Fruit fly (Drosophila melanogaster) whole organism, embryonic: Measurements from ENCODE around the gene Toll-4.
A peak's percentile ranks its signal among the peaks of the same experiment; 100 is the strongest.

Experiments used
- Adf1 ChIP-seq: fragments of 200-800 bp; sonication (Bioruptor generic); IDR thresholded peaks from 2 replicates; pipeline ENCODE4 v1.3.6; 2022; ENCODE audit warnings: missing biosample characterization, missing genetic modification characterization
- Asciz ChIP-seq: fragments of 200-800 bp; sonication (Bioruptor generic); optimal IDR thresholded peaks from 2 replicates; lab custom pipeline; 2017; ENCODE audit warnings: missing biosample characterization, mild to moderate bottlenecking, missing genetic modification characterization, missing genetic modification reagents
- Awh ChIP-seq: fragments of 200-800 bp; sonication (Bioruptor generic); IDR thresholded peaks from 2 replicates; pipeline ENCODE4, ENCODE4 v1.3.6; 2022; ENCODE audit warnings: missing biosample characterization, missing genetic modification characterization
- B-H1 ChIP-seq: fragments of 200-800 bp; sonication (Bioruptor generic); IDR thresholded peaks from 3 replicates; pipeline ENCODE4 v1.3.6; 2022; ENCODE audit warnings: missing biosample characterization, missing genetic modification characterization
- CG12236 ChIP-seq: fragments of 200-800 bp; sonication (Bioruptor generic); optimal IDR thresholded peaks from 2 replicates; lab custom pipeline; 2016; ENCODE audit warnings: missing biosample characterization, missing genetic modification characterization
- CG15073 ChIP-seq: fragments of 200-800 bp; sonication (Bioruptor generic); optimal IDR thresholded peaks from 2 replicates; lab custom pipeline; 2016; ENCODE audit warnings: missing biosample characterization, missing genetic modification characterization
- CG2116 ChIP-seq: fragments of 200-800 bp; sonication (Bioruptor generic); optimal IDR thresholded peaks from 3 replicates; lab custom pipeline; 2018; ENCODE audit warnings: missing biosample characterization, mild to moderate bottlenecking, missing genetic modification characterization
- CG3995 ChIP-seq: fragments of 200-800 bp; sonication (Bioruptor generic); optimal IDR thresholded peaks from 3 replicates; lab custom pipeline; 2016; ENCODE audit warnings: missing biosample characterization, missing genetic modification characterization
- CG4424 ChIP-seq: fragments of 200-800 bp; sonication (Bioruptor generic); optimal IDR thresholded peaks from 3 replicates; lab custom pipeline; 2016; ENCODE audit warnings: missing biosample characterization, missing genetic modification characterization
- CG6254 ChIP-seq: fragments of 200-800 bp; sonication (Bioruptor generic); optimal IDR thresholded peaks from 3 replicates; lab custom pipeline; 2017; ENCODE audit warnings: mild to moderate bottlenecking, missing biosample characterization, missing genetic modification reagents, missing genetic modification characterization
- CG6689 ChIP-seq: fragments of 200-800 bp; sonication (Bioruptor generic); IDR thresholded peaks from 2 replicates; pipeline ENCODE4 v1.3.6; 2022; ENCODE audit warnings: missing biosample characterization, missing genetic modification characterization
- CG7987 ChIP-seq: fragments of 200-800 bp; sonication (Bioruptor generic); optimal IDR thresholded peaks from 2 replicates; lab custom pipeline; 2018; ENCODE audit warnings: missing biosample characterization, mild to moderate bottlenecking, missing genetic modification characterization, moderate library complexity
- CG8359 ChIP-seq: fragments of 200-800 bp; sonication (Bioruptor generic); optimal IDR thresholded peaks from 2 replicates; lab custom pipeline; 2017; ENCODE audit warnings: missing biosample characterization, mild to moderate bottlenecking, missing genetic modification characterization, borderline replicate concordance
- CG9797 ChIP-seq: fragments of 200-800 bp; sonication (Bioruptor generic); optimal IDR thresholded peaks from 3 replicates; lab custom pipeline; 2018; ENCODE audit warnings: missing biosample characterization, mild to moderate bottlenecking, missing genetic modification characterization
- Dll ChIP-seq: fragments of 200-800 bp; sonication (Bioruptor generic); IDR thresholded peaks from 4 replicates; pipeline ENCODE4 v1.3.6; 2022; ENCODE audit warnings: missing biosample characterization, missing genetic modification characterization; ENCODE audit not compliant: partially characterized antibody
- Fer2 ChIP-seq: fragments of 200-800 bp; sonication (Bioruptor generic); optimal IDR thresholded peaks from 2 replicates; lab custom pipeline; 2018; ENCODE audit warnings: missing biosample characterization, mild to moderate bottlenecking, missing genetic modification characterization, moderate library complexity
- GATAe ChIP-seq: fragments of 200-800 bp; sonication (Bioruptor generic); conservative IDR thresholded peaks from 2 replicates; pipeline ENCODE4 v1.3.6; 2022; ENCODE audit warnings: missing biosample characterization, missing genetic modification characterization
- H15 ChIP-seq: fragments of 200-800 bp; sonication (Bioruptor generic); IDR thresholded peaks from 3 replicates; pipeline ENCODE4 v1.3.6; 2022; ENCODE audit warnings: missing biosample characterization, missing genetic modification characterization
- Hand ChIP-seq: fragments of 200-800 bp; sonication (Bioruptor generic); optimal IDR thresholded peaks from 2 replicates; lab custom pipeline; 2017; ENCODE audit warnings: mild to moderate bottlenecking, missing biosample characterization, missing genetic modification reagents, missing genetic modification characterization
- Max ChIP-seq: fragments of 200-800 bp; sonication (Bioruptor generic); optimal IDR thresholded peaks from 2 replicates; lab custom pipeline; 2016; ENCODE audit warnings: missing biosample characterization, mild to moderate bottlenecking, missing genetic modification characterization
- Mrtf ChIP-seq: fragments of 200-800 bp; sonication (Bioruptor generic); IDR thresholded peaks from 3 replicates; pipeline ENCODE4 v1.3.6; 2022; ENCODE audit warnings: missing biosample characterization, missing genetic modification characterization
- Nf-YA ChIP-seq: fragments of 200-800 bp; sonication (Bioruptor generic); IDR thresholded peaks from 2 replicates; pipeline ENCODE4 v1.3.6; 2022; ENCODE audit warnings: missing biosample characterization, missing genetic modification characterization
- Oaz ChIP-seq: fragments of 200-800 bp; sonication (Bioruptor generic); IDR thresholded peaks from 2 replicates; pipeline ENCODE4 v1.3.6; 2022; ENCODE audit warnings: missing biosample characterization, missing genetic modification characterization
- Oli ChIP-seq: fragments of 200-800 bp; sonication (Bioruptor generic); optimal IDR thresholded peaks from 2 replicates; lab custom pipeline; 2018; ENCODE audit warnings: missing biosample characterization, mild to moderate bottlenecking, missing genetic modification characterization, moderate library complexity
- Poxn ChIP-seq: fragments of 200-800 bp; sonication (Bioruptor generic); IDR thresholded peaks from 2 replicates; pipeline ENCODE4 v1.3.6; 2022; ENCODE audit warnings: missing biosample characterization, missing genetic modification characterization
- Ptx1 ChIP-seq: fragments of 200-800 bp; sonication (Bioruptor generic); IDR thresholded peaks from 2 replicates; pipeline ENCODE4 v1.3.6; 2022; ENCODE audit warnings: missing biosample characterization, missing genetic modification characterization
- ase ChIP-seq: fragments of 200-800 bp; sonication (Bioruptor generic); IDR thresholded peaks from 3 replicates; pipeline ENCODE4 v1.3.6; 2022; ENCODE audit warnings: missing biosample characterization, missing genetic modification characterization
- bigmax ChIP-seq: fragments of 200-800 bp; sonication (Bioruptor generic); optimal IDR thresholded peaks from 2 replicates; lab custom pipeline; 2018; ENCODE audit warnings: missing biosample characterization, mild to moderate bottlenecking, missing genetic modification characterization
- cato ChIP-seq: fragments of 200-800 bp; sonication (Bioruptor generic); optimal IDR thresholded peaks from 2 replicates; lab custom pipeline; 2016; ENCODE audit warnings: missing biosample characterization, missing genetic modification characterization, borderline replicate concordance
- croc ChIP-seq: fragments of 200-800 bp; sonication (Bioruptor generic); conservative IDR thresholded peaks from 3 replicates; pipeline ENCODE4 v1.3.6; 2022; ENCODE audit warnings: missing biosample characterization, missing genetic modification characterization
- dm ChIP-seq: fragments of 200-800 bp; sonication (Bioruptor generic); optimal IDR thresholded peaks from 3 replicates; lab custom pipeline; 2016; ENCODE audit warnings: missing biosample characterization, missing genetic modification characterization
- dpn ChIP-seq, 2 experiments: fragments of 200-800 bp; sonication (Bioruptor generic); optimal IDR thresholded peaks; 3 replicates each; lab custom pipeline; 2016; ENCODE audit warnings: missing biosample characterization in 2 of 2, missing genetic modification characterization in 2 of 2
- fd3F ChIP-seq: fragments of 200-800 bp; sonication (Bioruptor generic); optimal IDR thresholded peaks from 2 replicates; lab custom pipeline; 2018; ENCODE audit warnings: missing biosample characterization, mild to moderate bottlenecking, missing genetic modification characterization, moderate library complexity
- gcm2 ChIP-seq: fragments of 200-800 bp; sonication (Bioruptor generic); optimal IDR thresholded peaks from 2 replicates; lab custom pipeline; 2016; ENCODE audit warnings: missing biosample characterization, missing genetic modification characterization
- gfzf ChIP-seq: fragments of 200-800 bp; sonication (Bioruptor generic); optimal IDR thresholded peaks from 2 replicates; lab custom pipeline; 2016; ENCODE audit warnings: missing biosample characterization, mild to moderate bottlenecking, missing genetic modification characterization, moderate library complexity
- gt ChIP-seq: fragments of 200-800 bp; sonication (Bioruptor generic); IDR thresholded peaks from 2 replicates; pipeline ENCODE4 v1.3.6; 2022; ENCODE audit warnings: missing biosample characterization, missing genetic modification characterization
- her ChIP-seq: fragments of 200-800 bp; sonication (Bioruptor generic); optimal IDR thresholded peaks from 2 replicates; lab custom pipeline; 2016; ENCODE audit warnings: missing biosample characterization, missing genetic modification characterization
- ind ChIP-seq: fragments of 200-800 bp; sonication (Bioruptor generic); optimal IDR thresholded peaks from 3 replicates; lab custom pipeline; 2016; ENCODE audit warnings: missing biosample characterization, missing genetic modification characterization
- maf-S ChIP-seq: fragments of 200-800 bp; sonication (Bioruptor generic); optimal IDR thresholded peaks from 2 replicates; lab custom pipeline; 2016; ENCODE audit warnings: missing biosample characterization, missing genetic modification characterization
- mld ChIP-seq: fragments of 200-800 bp; sonication (Bioruptor generic); IDR thresholded peaks from 3 replicates; pipeline ENCODE4 v1.3.6; 2022; ENCODE audit warnings: missing biosample characterization, missing genetic modification characterization; ENCODE audit not compliant: partially characterized antibody
- nmo ChIP-seq: fragments of 200-800 bp; sonication (Bioruptor generic); optimal IDR thresholded peaks from 2 replicates; lab custom pipeline; 2018; ENCODE audit warnings: missing biosample characterization, mild to moderate bottlenecking, missing genetic modification characterization, moderate library complexity
- peb ChIP-seq: fragments of 200-800 bp; sonication (Bioruptor generic); IDR thresholded peaks from 2 replicates; pipeline ENCODE4 v1.3.6; 2022; ENCODE audit warnings: missing biosample characterization, missing genetic modification characterization
- pnt ChIP-seq: fragments of 200-800 bp; sonication (Bioruptor generic); optimal IDR thresholded peaks from 3 replicates; lab custom pipeline; 2016; ENCODE audit warnings: missing biosample characterization, missing genetic modification characterization
- prd ChIP-seq, 3 experiments: fragments of >200 bp in 2 of 3; fragments of 200-800 bp in 1 of 3; sonication (Bioruptor generic) in 1 of 3; optimal IDR thresholded peaks in 2 of 3; IDR thresholded peaks in 1 of 3; 2 replicates in 2 of 3; 3 replicates in 1 of 3; pipeline versions ENCODE4 v1.3.6 to Lab custom; 2017 to 2022; ENCODE audit warnings: missing biosample characterization in 1 of 3, missing genetic modification characterization in 1 of 3
- row ChIP-seq: fragments of 200-800 bp; sonication (Bioruptor generic); IDR thresholded peaks from 3 replicates; pipeline ENCODE4 v1.3.6; 2022; ENCODE audit warnings: missing biosample characterization, missing genetic modification characterization
- schlank ChIP-seq: fragments of 200-800 bp; sonication (Bioruptor generic); optimal IDR thresholded peaks from 2 replicates; lab custom pipeline; 2018; ENCODE audit warnings: missing biosample characterization, mild to moderate bottlenecking, missing genetic modification characterization
- sens-2 ChIP-seq: fragments of 200-800 bp; sonication (Bioruptor generic); IDR thresholded peaks from 2 replicates; pipeline ENCODE4 v1.3.6; 2022; ENCODE audit warnings: missing biosample characterization, missing genetic modification characterization
- seq ChIP-seq: fragments of 200-800 bp; sonication (Bioruptor generic); IDR thresholded peaks from 2 replicates; pipeline ENCODE4 v1.3.6; 2022; ENCODE audit warnings: missing biosample characterization, missing genetic modification characterization
- tx ChIP-seq: fragments of 200-800 bp; sonication (Bioruptor generic); optimal IDR thresholded peaks from 2 replicates; lab custom pipeline; 2016; ENCODE audit warnings: missing biosample characterization, missing genetic modification characterization
- wor ChIP-seq: fragments of 200-800 bp; sonication (Bioruptor generic); IDR thresholded peaks from 2 replicates; pipeline ENCODE4 v1.3.6; 2022; ENCODE audit warnings: missing biosample characterization, missing genetic modification characterization

Gene Toll-4

DNA sequence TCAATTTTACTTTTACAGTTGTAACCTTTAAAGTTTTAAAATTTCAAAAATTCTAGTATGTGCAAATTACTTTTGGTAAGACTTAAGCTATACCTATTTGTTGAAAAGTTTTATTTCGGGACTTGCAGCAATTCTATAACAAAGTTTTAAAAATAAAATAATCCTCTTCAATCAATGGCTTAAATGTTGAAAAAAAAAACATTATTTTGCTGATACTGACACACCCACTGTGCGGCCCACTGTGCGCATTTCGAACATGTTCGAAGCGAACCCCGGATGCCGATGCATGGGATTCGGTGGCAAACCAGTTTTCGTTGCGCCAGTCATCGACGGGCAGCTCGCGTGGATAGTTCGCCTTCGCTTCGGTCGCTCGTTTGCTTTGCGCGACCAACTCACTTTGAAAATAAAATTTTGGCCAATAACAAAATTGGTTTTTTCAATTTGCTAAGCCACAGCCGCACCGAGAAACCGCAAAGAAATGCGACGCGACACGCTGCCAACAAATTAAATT is 41.6 kb downstream of the Toll-4 start, which contains the start of gene CG32982 (continued):
- TF ChIP-seq Dll (GFP tag; lab: Robert Waterston, UW) = no peak
- TF ChIP-seq fd3F (GFP tag; lab: Kevin White, UChicago) = peak; percentile 88
- peak; percentile 33 for TF ChIP-seq CG15073 (GFP tag; lab: Kevin White, UChicago)
- no peak for TF ChIP-seq gcm2 (GFP tag; lab: Kevin White, UChicago)
- peak; percentile 86 for TF ChIP-seq Asciz (GFP tag; lab: Kevin White, UChicago)
- TF ChIP-seq CG9797 (GFP tag; lab: Kevin White, UChicago) = no peak
- peak; percentile 86 for TF ChIP-seq croc (GFP tag; lab: Robert Waterston, UW)
- peak; percentile 55 for TF ChIP-seq tx (GFP tag; lab: Kevin White, UChicago)
- peak; percentile 95 for TF ChIP-seq Oli (tag; lab: Kevin White, UChicago)
- peak; percentile 77 for TF ChIP-seq CG2116
- TF ChIP-seq Oaz = peak; percentile 75
- peak; percentile 53 for TF ChIP-seq CG3995 (GFP tag; lab: Kevin White, UChicago)
- peak; percentile 87 for TF ChIP-seq wor (GFP tag; lab: Robert Waterston, UW)
- peak; percentile 92 for TF ChIP-seq CG6689 (GFP tag; lab: Robert Waterston, UW)
- TF ChIP-seq B-H1 (GFP tag; lab: Robert Waterston, UW) = peak; percentile 82
- TF ChIP-seq CG4424 (GFP tag; lab: Kevin White, UChicago) = peak; percentile 93
- peak; percentile 58; the same call in 1 of the 2 replicates for TF ChIP-seq sens-2
- peak; percentile 97 for TF ChIP-seq row (GFP tag; lab: Robert Waterston, UW)
- TF ChIP-seq Mrtf (GFP tag; lab: Robert Waterston, UW) = peak; percentile 84; the same call in 2 of the 3 replicates
- peak; percentile 87 for TF ChIP-seq dm (GFP tag; lab: Kevin White, UChicago)
- no peak for TF ChIP-seq gfzf
- TF ChIP-seq seq (GFP tag; lab: Robert Waterston, UW) = peak; percentile 88
- peak; percentile 84; the same call in 2 of the 3 replicates for TF ChIP-seq H15 (GFP tag; lab: Robert Waterston, UW)
- TF ChIP-seq cato (GFP tag; lab: Kevin White, UChicago) = peak; percentile 84
- peak; percentile 76 for TF ChIP-seq Poxn
- TF ChIP-seq Ptx1 (GFP tag; lab: Robert Waterston, UW) = peak; percentile 92
- peak; percentile 87 for TF ChIP-seq Max (GFP tag; lab: Kevin White, UChicago)
- peak; percentile 47 for TF ChIP-seq schlank (tag; lab: Kevin White, UChicago)
- peak; percentile 79 for TF ChIP-seq Awh (GFP tag; lab: Robert Waterston, UW)
- TF ChIP-seq ase (GFP tag; lab: Robert Waterston, UW) = peak; percentile 80; the same call in 2 of the 3 replicates
- peak; percentile 77 for TF ChIP-seq CG8359
- TF ChIP-seq nmo = peak; percentile 96
- TF ChIP-seq Fer2 (tag; lab: Kevin White, UChicago) = peak; percentile 82
- peak; percentile 68 for TF ChIP-seq CG6254 (GFP tag; lab: Kevin White, UChicago)
- peak; percentile 77 for TF ChIP-seq peb (GFP tag; lab: Robert Waterston, UW)
- TF ChIP-seq ind (GFP tag; lab: Kevin White, UChicago) = peak; percentile 88
- peak; percentile 71 for TF ChIP-seq Adf1 (GFP tag; lab: Robert Waterston, UW)
- TF ChIP-seq dpn (GFP tag; optimal IDR thresholded peaks at IDR 0.05; lab: Kevin White, UChicago) = peak; percentile 80 to 95
- TF ChIP-seq GATAe (GFP tag; lab: Robert Waterston, UW) = no peak; the same call in none of the 2 replicates
- TF ChIP-seq her (GFP tag; lab: Kevin White, UChicago) = peak; percentile 78
- peak; percentile 79 for TF ChIP-seq gt (GFP tag; lab: Robert Waterston, UW)
- peak; percentile 93 for TF ChIP-seq pnt (GFP tag; lab: Kevin White, UChicago)
- no peak for TF ChIP-seq prd (optimal IDR thresholded peaks at IDR 0.05; lab: Kevin White, UChicago)
- peak; percentile 94 for TF ChIP-seq prd (GFP tag; IDR thresholded peaks at IDR 0.05; lab: Robert Waterston, UW)
- peak; percentile 80 for TF ChIP-seq CG12236 (GFP tag; lab: Kevin White, UChicago)
- peak; percentile 69 for TF ChIP-seq CG7987
- TF ChIP-seq Hand (GFP tag; lab: Kevin White, UChicago) = peak; percentile 77
- peak; percentile 57 for TF ChIP-seq maf-S (GFP tag; lab: Kevin White, UChicago)
- peak; percentile 55 for TF ChIP-seq Nf-YA (GFP tag; lab: Robert Waterston, UW)
- TF ChIP-seq bigmax (GFP tag; lab: Kevin White, UChicago) = no peak
- TF ChIP-seq mld (GFP tag; lab: Robert Waterston, UW) = peak; percentile 52; the same call in 1 of the 3 replicates
